Fruit fly (Drosophila melanogaster) whole organism, embryonic: ENCODE data around the gene CG12766.

ENCODE experiments used
- CG13287 ChIP-seq: fragments of 200-800 bp; sonication (Bioruptor generic); IDR thresholded peaks from 2 replicates; pipeline ENCODE4 v1.3.6; 2022; ENCODE audit warnings: missing biosample characterization, missing genetic modification characterization; ENCODE audit not compliant: partially characterized antibody
- CG33557 ChIP-seq: fragments of 200-800 bp; sonication (Bioruptor generic); optimal IDR thresholded peaks from 2 replicates; lab custom pipeline; 2019; ENCODE audit warnings: missing biosample characterization, mild to moderate bottlenecking, missing genetic modification characterization, moderate library complexity
- CG4404 ChIP-seq: fragments of 200-800 bp; sonication (Bioruptor generic); IDR thresholded peaks from 2 replicates; pipeline ENCODE4 v1.3.6; 2022; ENCODE audit warnings: missing biosample characterization, missing genetic modification characterization
- Gsc ChIP-seq: fragments of 200-800 bp; sonication (Bioruptor generic); IDR thresholded peaks from 2 replicates; pipeline ENCODE4 v1.3.6; 2022; ENCODE audit warnings: missing biosample characterization, missing genetic modification characterization
- br ChIP-seq: fragments of >200 bp; optimal IDR thresholded peaks from 2 replicates; lab custom pipeline; 2017
- ems ChIP-seq: fragments of 200-800 bp; sonication (Bioruptor generic); optimal IDR thresholded peaks from 3 replicates; lab custom pipeline; 2016; ENCODE audit warnings: missing biosample characterization, missing genetic modification characterization
- ewg ChIP-seq: fragments of 200-800 bp; sonication (Bioruptor generic); optimal IDR thresholded peaks from 3 replicates; lab custom pipeline; 2017; ENCODE audit warnings: mild to moderate bottlenecking, missing biosample characterization, missing genetic modification reagents, missing genetic modification characterization
- gsb ChIP-seq: fragments of 200-800 bp; sonication (Bioruptor generic); IDR thresholded peaks from 2 replicates; pipeline ENCODE4 v1.3.6; 2022; ENCODE audit warnings: missing biosample characterization, missing genetic modification characterization
- lov ChIP-seq, 2 experiments: fragments of 200-800 bp in 1 of 2; fragments of >200 bp in 1 of 2; sonication (Bioruptor generic) in 1 of 2; IDR thresholded peaks in 1 of 2; optimal IDR thresholded peaks in 1 of 2; 2 replicates in 1 of 2; 3 replicates in 1 of 2; pipeline versions ENCODE4 v1.3.6 to Lab custom; 2017 to 2022; ENCODE audit warnings: missing biosample characterization in 1 of 2, missing genetic modification characterization in 1 of 2
- trem ChIP-seq: fragments of 200-800 bp; optimal IDR thresholded peaks from 3 replicates; lab custom pipeline; 2019; ENCODE audit warnings: missing biosample characterization, mild to moderate bottlenecking, missing genetic modification characterization, moderate library complexity

dm6 chr3L:3905111-3905510 lies 34.8 kb downstream of the CG12766 start, which contains the start of gene ida:
- TF ChIP-seq trem (peak; percentile 61), CG13287 (GFP tag; lab: Robert Waterston, UW) (no peak; the same call in 1 of the 2 replicates), ewg (GFP tag; lab: Kevin White, UChicago) (no peak), CG4404 (GFP tag; lab: Robert Waterston, UW) (no peak), gsb (GFP tag; lab: Robert Waterston, UW) (no peak), lov (optimal IDR thresholded peaks at IDR 0.05; lab: Kevin White, UChicago) (no peak), lov (GFP tag; IDR thresholded peaks at IDR 0.05; lab: Robert Waterston, UW) (no peak), Gsc (GFP tag; lab: Robert Waterston, UW) (no peak), CG33557 (GFP tag; lab: Kevin White, UChicago) (no peak), br (no peak), ems (GFP tag; lab: Kevin White, UChicago) (no peak)
